Worm (Caenorhabditis elegans) whole organism, L3 larva: ENCODE data around the gene Y105C5A.1270.

ENCODE experiments used
- ceh-82 ChIP-seq: fragments of 150-350 bp; optimal IDR thresholded peaks from 2 replicates; lab custom pipeline; 2014; ENCODE audit warnings: missing biosample characterization, missing genetic modification characterization
- ceh-9 ChIP-seq: sonication (generic microtip); optimal IDR thresholded peaks from 2 replicates; lab custom pipeline; 2018; ENCODE audit warnings: missing biosample characterization, missing genetic modification characterization
- elt-1 ChIP-seq: fragments of 150-350 bp; optimal IDR thresholded peaks from 2 replicates; lab custom pipeline; 2014; ENCODE audit warnings: missing biosample characterization, missing genetic modification characterization
- nhr-28 ChIP-seq: fragments of 150-350 bp; optimal IDR thresholded peaks from 2 replicates; lab custom pipeline; 2014; ENCODE audit warnings: missing biosample characterization, missing genetic modification characterization
- nhr-76 ChIP-seq: fragments of 150-350 bp; sonication (generic microtip); optimal IDR thresholded peaks from 5 replicates; lab custom pipeline; 2014; ENCODE audit warnings: missing biosample characterization, missing genetic modification characterization
- tbx-2 ChIP-seq: sonication (generic microtip); optimal IDR thresholded peaks from 2 replicates; lab custom pipeline; 2016; ENCODE audit warnings: mild to moderate bottlenecking, missing genetic modification characterization, missing compliant biosample characterization

- TF ChIP-seq ceh-9 (no peak), nhr-76 (no peak), nhr-28 (tag; lab: Kevin White, UChicago) (no peak), ceh-82 (tag; lab: Kevin White, UChicago) (no peak), tbx-2 (tag; lab: Kevin White, UChicago) (no peak), elt-1 (no peak)
Observed at ce11 chrIV:15814044-15814443, 32.4 kb downstream of the Y105C5A.1270 start.
